Worm (Caenorhabditis elegans): ENCODE data around the gene sqt-1.

Gene sqt-1

DNA sequence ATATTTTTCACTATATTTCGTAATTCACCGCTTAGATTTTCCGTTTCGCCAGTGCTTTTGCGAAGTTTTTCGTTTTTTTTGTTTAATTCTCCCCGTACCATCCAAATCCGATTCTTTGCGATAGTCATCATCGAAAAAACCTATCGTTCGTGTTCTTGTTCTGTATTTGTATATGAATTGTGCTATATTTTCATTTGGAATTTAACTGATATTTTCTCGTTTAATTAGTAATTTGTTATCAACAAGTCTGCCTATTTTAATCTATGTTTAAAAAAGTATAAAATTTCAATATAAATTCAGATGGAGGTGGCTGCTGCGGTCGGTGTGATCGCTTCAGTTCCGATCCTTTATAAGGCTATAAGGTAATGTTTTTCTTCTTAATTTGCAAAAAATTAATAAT, 35.0 kb downstream of the sqt-1 start, which contains the start of gene samp-1:
Gene samp-1, plus strand, starts transcription at position 301 of the 400 bp plus-strand sequence.
- no peak for TF ChIP-seq lsy-27 (tag; optimal IDR thresholded peaks at IDR 0.05; ENCODE audit: borderline replicate concordance, insufficient read depth)
- no peak for TF ChIP-seq tlf-1 (GFP tag; optimal IDR thresholded peaks at IDR 0.05)
- peak; percentile 42; the same call in 1 of the 2 replicates for TF ChIP-seq madf-6 (GFP tag; IDR thresholded peaks at IDR 0.05)
- TF ChIP-seq snpc-1.3 (tag; optimal IDR thresholded peaks at IDR 0.05; ENCODE audit: insufficient read depth) = peak; percentile 9
- no peak for TF ChIP-seq mes-4 (tag; optimal IDR thresholded peaks at IDR 0.05)

DNA sequence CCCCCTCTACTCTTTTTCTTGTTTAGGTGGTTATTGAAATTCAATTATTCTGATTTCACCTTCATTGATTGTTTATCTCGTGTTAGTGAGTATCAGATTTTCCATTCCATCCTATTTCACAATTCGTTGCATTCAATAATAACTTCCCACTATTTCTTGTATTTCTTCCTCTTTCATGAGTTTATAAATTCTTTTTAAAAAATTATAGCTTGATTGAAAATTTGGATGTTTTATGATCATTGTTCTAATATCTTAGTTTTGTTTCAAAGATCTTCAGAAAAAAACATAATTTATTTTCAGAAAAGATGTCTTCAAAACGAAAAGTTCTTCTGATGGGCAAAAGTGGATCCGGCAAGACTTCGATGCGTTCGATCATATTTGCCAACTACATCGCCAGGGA, 36.6 kb downstream of the sqt-1 start, which contains the start of gene raga-1:
Gene raga-1, plus strand, starts transcription at position 301 of the 400 bp plus-strand sequence.
- peak; percentile 0 for TF ChIP-seq snpc-3.4 (tag; optimal IDR thresholded peaks at IDR 0.05)
- no peak for TF ChIP-seq rec-8 (tag; optimal IDR thresholded peaks at IDR 0.05)
- no peak for TF ChIP-seq ceh-58 (GFP tag; IDR thresholded peaks at IDR 0.05)
- TF ChIP-seq dpff-1 (tag; optimal IDR thresholded peaks at IDR 0.05) = no peak
- no peak for TF ChIP-seq T26A5.8 (tag; optimal IDR thresholded peaks at IDR 0.05)
- no peak for TF ChIP-seq fkh-3 (tag; optimal IDR thresholded peaks at IDR 0.05)
- no peak for TF ChIP-seq cebp-1 (GFP tag; IDR thresholded peaks at IDR 0.05)
- peak; percentile 15 for TF ChIP-seq cebp-1 (tag; optimal IDR thresholded peaks at IDR 0.05)
- 0 out of 2 replicates have a peak, but pooled peaks have one; percentile 37 for TF ChIP-seq pbrm-1 (GFP tag; IDR thresholded peaks at IDR 0.05)
- no peak for TF ChIP-seq ceh-27 (GFP tag; optimal IDR thresholded peaks at IDR 0.05)
- TF ChIP-seq tbx-9 (tag; optimal IDR thresholded peaks at IDR 0.05; ENCODE audit: borderline replicate concordance) = no peak
- no peak for TF ChIP-seq zfh-2 (GFP tag; conservative IDR thresholded peaks at IDR 0.05)
- TF ChIP-seq bed-1 (GFP tag; IDR thresholded peaks at IDR 0.05) = no peak
- TF ChIP-seq him-1 (tag; optimal IDR thresholded peaks at IDR 0.05) = no peak

DNA sequence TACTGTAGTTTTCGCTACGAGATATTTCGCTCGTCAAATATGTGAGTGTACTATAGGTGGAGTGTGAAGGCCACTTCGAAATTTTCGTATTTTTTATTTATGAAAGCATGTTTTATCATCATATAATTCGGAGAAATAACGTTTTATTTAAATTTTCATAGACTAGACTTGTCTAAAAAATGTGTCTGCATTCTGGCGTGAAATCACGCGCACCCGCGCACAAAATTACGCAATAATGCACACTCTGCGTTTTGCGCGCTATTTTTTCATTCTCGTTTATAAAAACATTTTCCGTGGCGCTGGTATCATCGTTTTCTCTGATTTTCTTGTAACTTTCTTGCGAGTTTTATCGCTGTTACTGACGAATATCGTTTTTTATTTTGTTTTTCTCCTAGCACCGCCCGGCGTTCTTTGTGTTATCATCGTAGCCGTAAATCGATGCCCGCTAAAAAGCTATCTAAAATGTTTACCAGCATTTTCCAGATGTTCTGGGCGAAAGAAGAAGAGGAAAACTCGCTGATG, 40.4 kb downstream of the sqt-1 start, which contains the start of gene saps-1:
Gene saps-1, plus strand, starts transcription at position 472 of the 522 bp plus-strand sequence.
- TF ChIP-seq F52B5.7 (tag; optimal IDR thresholded peaks at IDR 0.05) = no peak
- no peak for TF ChIP-seq T26A5.8 (tag; optimal IDR thresholded peaks at IDR 0.05)
- TF ChIP-seq K11D2.4 (GFP tag; IDR thresholded peaks at IDR 0.05) = 0 out of 2 replicates have a peak, but pooled peaks have one; percentile 28
- TF ChIP-seq lin-40 (tag; optimal IDR thresholded peaks at IDR 0.05) = no peak
- TF ChIP-seq rcor-1 (GFP tag; IDR thresholded peaks at IDR 0.05) = peak; percentile 53; the same call in 1 of the 2 replicates
- TF ChIP-seq ztf-18 (tag; optimal IDR thresholded peaks at IDR 0.05) = peak; percentile 27
- 0 out of 2 replicates have a peak, but pooled peaks have one; percentile 44 for TF ChIP-seq nfyb-1 (GFP tag; IDR thresholded peaks at IDR 0.05)
- TF ChIP-seq athp-1 (tag; optimal IDR thresholded peaks at IDR 0.05) = peak; percentile 30
- TF ChIP-seq ztf-6 (GFP tag; IDR thresholded peaks at IDR 0.05) = no peak
- TF ChIP-seq mes-4 (tag; optimal IDR thresholded peaks at IDR 0.05) = no peak
- TF ChIP-seq Y53F4B.3 (GFP tag; IDR thresholded peaks at IDR 0.05) = no peak
- TF ChIP-seq snpc-3.4 (tag; optimal IDR thresholded peaks at IDR 0.05) = peak; percentile 54
- no peak for TF ChIP-seq F57A8.1 (GFP tag; optimal IDR thresholded peaks at IDR 0.05)
- TF ChIP-seq nhr-120 (GFP tag; IDR thresholded peaks at IDR 0.05) = no peak
- peak; percentile 39; the same call in 1 of the 2 replicates for TF ChIP-seq hmg-1.2 (GFP tag; IDR thresholded peaks at IDR 0.05)
- no peak for TF ChIP-seq attf-6 (GFP tag; IDR thresholded peaks at IDR 0.05)
- no peak for TF ChIP-seq pha-4 (tag; optimal IDR thresholded peaks at IDR 0.05)
- TF ChIP-seq F23B12.7 (tag; optimal IDR thresholded peaks at IDR 0.05; ENCODE audit: insufficient read depth) = no peak
- TF ChIP-seq xnd-1 (tag; optimal IDR thresholded peaks at IDR 0.05) = peak; percentile 92
- TF ChIP-seq tbp1 (GFP tag; optimal IDR thresholded peaks at IDR 0.05) = peak; percentile 56
- no peak for TF ChIP-seq Y79H2A.3 (GFP tag; conservative IDR thresholded peaks at IDR 0.05)
- peak; percentile 87 for TF ChIP-seq efl-1 (GFP tag; optimal IDR thresholded peaks at IDR 0.05)
- 0 out of 2 replicates have a peak, but pooled peaks have one; percentile 12 for TF ChIP-seq B0019.2 (GFP tag; conservative IDR thresholded peaks at IDR 0.05)
- peak; percentile 58; the same call in 1 of the 2 replicates for TF ChIP-seq pbrm-1 (GFP tag; IDR thresholded peaks at IDR 0.05)
- TF ChIP-seq F10E7.11 (tag; optimal IDR thresholded peaks at IDR 0.05) = no peak
- no peak for TF ChIP-seq repo-1 (tag; optimal IDR thresholded peaks at IDR 0.05)
- no peak for TF ChIP-seq hmg-20 (GFP tag; IDR thresholded peaks at IDR 0.05)
- TF ChIP-seq bed-2 (GFP tag; IDR thresholded peaks at IDR 0.05) = no peak
- TF ChIP-seq gei-17 (GFP tag; optimal IDR thresholded peaks at IDR 0.05) = no peak

Measured in whole organism, young adult.